Fruit fly (Drosophila melanogaster) whole organism, adult: ENCODE results near the gene CG6569.

Experiments used
- CG11617 ChIP-seq: fragments of 200-800 bp; sonication (Bioruptor generic); optimal IDR thresholded peaks from 2 replicates; lab custom pipeline; 2017; ENCODE audit warnings: mild to moderate bottlenecking, missing biosample characterization, missing genetic modification reagents, missing genetic modification characterization
- CG1620 ChIP-seq: fragments of 200-800 bp; sonication (Bioruptor generic); optimal IDR thresholded peaks from 2 replicates; lab custom pipeline; 2016; ENCODE audit warnings: missing biosample characterization, missing genetic modification characterization
- CG33017 ChIP-seq: fragments of 200-800 bp; sonication (Bioruptor generic); optimal IDR thresholded peaks from 2 replicates; lab custom pipeline; 2018; ENCODE audit warnings: missing biosample characterization, mild to moderate bottlenecking, missing genetic modification characterization, moderate library complexity
- CG7045 ChIP-seq: fragments of 200-800 bp; sonication (Bioruptor generic); optimal IDR thresholded peaks from 2 replicates; lab custom pipeline; 2017; ENCODE audit warnings: missing biosample characterization, mild to moderate bottlenecking, missing genetic modification characterization
- Clk ChIP-seq: fragments of 200-800 bp; sonication (Bioruptor generic); optimal IDR thresholded peaks from 2 replicates; lab custom pipeline; 2017; ENCODE audit warnings: missing biosample characterization, missing genetic modification characterization
- Hr96 ChIP-seq: fragments of 200-800 bp; sonication (Bioruptor generic); optimal IDR thresholded peaks from 2 replicates; lab custom pipeline; 2016; ENCODE audit warnings: missing biosample characterization, missing genetic modification characterization
- Mnt ChIP-seq: fragments of 200-800 bp; sonication (Bioruptor generic); optimal IDR thresholded peaks from 2 replicates; lab custom pipeline; 2016; ENCODE audit warnings: missing biosample characterization, mild to moderate bottlenecking, missing genetic modification characterization
- cnc ChIP-seq, 2 experiments: fragments of >200 bp; optimal IDR thresholded peaks; 2 replicates each; lab custom pipeline; 2017
- kay ChIP-seq: fragments of 200-800 bp; sonication (Bioruptor generic); peaks from one replicate; lab custom pipeline; 2016; ENCODE audit warnings: missing biosample characterization, missing genetic modification characterization, borderline replicate concordance
- pad ChIP-seq: fragments of 200-800 bp; sonication (Bioruptor generic); optimal IDR thresholded peaks from 3 replicates; lab custom pipeline; 2017; ENCODE audit warnings: missing biosample characterization, missing genetic modification characterization, mild to moderate bottlenecking, moderate library complexity, missing genetic modification reagents

- TF ChIP-seq CG7045 (GFP tag; lab: Kevin White, UChicago), result no peak
- no peak for TF ChIP-seq CG1620
- no peak for TF ChIP-seq kay
- TF ChIP-seq cnc (optimal IDR thresholded peaks at IDR 0.05; lab: Kevin White, UChicago), result no peak
- no peak for TF ChIP-seq Mnt
- no peak for TF ChIP-seq Clk (GFP tag; lab: Kevin White, UChicago)
- TF ChIP-seq CG11617 (GFP tag; lab: Kevin White, UChicago), result no peak
- no peak for TF ChIP-seq CG33017 (tag; lab: Kevin White, UChicago)
- TF ChIP-seq Hr96 (GFP tag; lab: Kevin White, UChicago), result no peak
- TF ChIP-seq pad (GFP tag; lab: Kevin White, UChicago), result no peak
Measured at dm6 chr3R:21857509-21857908, 10.2 kb downstream of the CG6569 start.
